Fruit fly (Drosophila melanogaster) whole organism, embryonic: Measurements from ENCODE around the gene CG13043.

Experiments used
- CG10147 ChIP-seq: fragments of 200-800 bp; sonication (Bioruptor generic); optimal IDR thresholded peaks from 2 replicates; lab custom pipeline; 2019; ENCODE audit warnings: missing biosample characterization, mild to moderate bottlenecking, missing genetic modification characterization, moderate library complexity
- CG10979 ChIP-seq: fragments of 200-800 bp; sonication (Bioruptor generic); optimal IDR thresholded peaks from 2 replicates; lab custom pipeline; 2018; ENCODE audit warnings: missing biosample characterization, mild to moderate bottlenecking, missing genetic modification characterization, moderate library complexity
- CG12391 ChIP-seq: fragments of 200-800 bp; sonication (Bioruptor generic); optimal IDR thresholded peaks from 3 replicates; lab custom pipeline; 2018; ENCODE audit warnings: missing biosample characterization, mild to moderate bottlenecking, missing genetic modification characterization, moderate library complexity
- CG2875 ChIP-seq: fragments of 200-800 bp; sonication (Bioruptor generic); optimal IDR thresholded peaks from 2 replicates; lab custom pipeline; 2017; ENCODE audit warnings: missing biosample characterization, mild to moderate bottlenecking, missing genetic modification characterization, missing genetic modification reagents
- NfI ChIP-seq: fragments of 200-800 bp; sonication (Bioruptor generic); optimal IDR thresholded peaks from 3 replicates; lab custom pipeline; 2018; ENCODE audit warnings: missing biosample characterization, mild to moderate bottlenecking, missing genetic modification characterization, moderate library complexity
- crc ChIP-seq: fragments of 200-800 bp; sonication (Bioruptor generic); optimal IDR thresholded peaks from 2 replicates; lab custom pipeline; 2016; ENCODE audit warnings: missing biosample characterization, missing genetic modification characterization
- hth ChIP-seq: fragments of >200 bp; optimal IDR thresholded peaks from 2 replicates; lab custom pipeline; 2017; ENCODE audit warnings: inconsistent platforms
- psq ChIP-seq: fragments of 200-800 bp; sonication (Bioruptor generic); optimal IDR thresholded peaks from 2 replicates; lab custom pipeline; 2017; ENCODE audit warnings: missing biosample characterization, missing genetic modification characterization
- ro ChIP-seq: fragments of 200-800 bp; sonication (Bioruptor generic); IDR thresholded peaks from 2 replicates; pipeline ENCODE4 v1.3.6; 2022; ENCODE audit warnings: missing biosample characterization, missing genetic modification characterization

dm6 chr3L:16290850-16291249 is 14.8 kb downstream of the CG13043 start, which contains the start of gene CG13045:
- no peak for TF ChIP-seq crc (GFP tag; lab: Kevin White, UChicago)
- TF ChIP-seq CG10979 = no peak
- no peak for TF ChIP-seq CG2875
- TF ChIP-seq ro = no peak
- no peak for TF ChIP-seq NfI (GFP tag; lab: Kevin White, UChicago)
- no peak for TF ChIP-seq CG12391 (tag; lab: Kevin White, UChicago)
- TF ChIP-seq psq (GFP tag; lab: Kevin White, UChicago) = no peak
- no peak for TF ChIP-seq CG10147
- TF ChIP-seq hth (lab: Kevin White, UChicago) = no peak
